Fruit fly (Drosophila melanogaster): Measurements from ENCODE around the gene CG18789.

The CG18789 gene

DNA sequence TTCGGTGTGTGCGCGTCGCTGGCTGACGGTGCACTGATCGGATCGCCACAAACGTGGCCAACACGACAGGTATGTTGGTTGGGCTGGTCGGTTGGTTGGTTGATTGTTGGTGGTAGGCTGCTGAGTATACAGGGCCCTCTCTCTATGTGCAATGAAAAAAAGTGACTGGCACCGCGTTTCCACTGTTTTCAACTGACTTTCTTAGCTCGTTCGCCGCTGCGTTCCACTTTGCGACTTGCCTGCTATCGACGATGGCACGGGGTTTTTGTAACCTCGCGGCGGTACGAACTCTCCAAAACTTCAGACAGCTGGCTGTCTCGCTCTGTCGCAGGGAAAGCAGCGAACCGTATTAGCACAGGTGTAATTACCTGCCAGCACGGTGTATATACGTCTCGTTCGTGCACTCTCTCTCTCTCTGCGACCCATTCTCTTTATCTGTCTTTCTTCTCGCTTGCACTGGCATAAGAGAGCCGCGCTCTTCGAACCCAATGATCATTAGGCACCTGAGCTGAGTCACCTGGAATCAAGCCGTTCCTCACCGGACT, 24.3 kb downstream of the CG18789 start:
- TF ChIP-seq toe (GFP tag; optimal IDR thresholded peaks at IDR 0.05), result no peak
- peak; percentile 66 for TF ChIP-seq tj (GFP tag; optimal IDR thresholded peaks at IDR 0.05)
- TF ChIP-seq cic (GFP tag; optimal IDR thresholded peaks at IDR 0.05), result peak; percentile 8
- TF ChIP-seq bab1 (GFP tag; optimal IDR thresholded peaks at IDR 0.05), result peak; percentile 22
- peak; percentile 11 for TF ChIP-seq CG7101 (tag; optimal IDR thresholded peaks at IDR 0.05)
- no peak for TF ChIP-seq CG5204 (GFP tag; optimal IDR thresholded peaks at IDR 0.05)
- TF ChIP-seq CG33017 (tag; optimal IDR thresholded peaks at IDR 0.05), result peak; percentile 45
- TF ChIP-seq CG11617 (GFP tag; optimal IDR thresholded peaks at IDR 0.05), result peak; percentile 7
- TF ChIP-seq Mnt (GFP tag; optimal IDR thresholded peaks at IDR 0.05), result peak; percentile 64
- TF ChIP-seq pad (GFP tag; optimal IDR thresholded peaks at IDR 0.05), result peak; percentile 75
- TF ChIP-seq ovo (GFP tag; optimal IDR thresholded peaks at IDR 0.05), result peak; percentile 9
- TF ChIP-seq Clk (GFP tag; optimal IDR thresholded peaks at IDR 0.05), result no peak
- peak; percentile 88 for TF ChIP-seq kay (GFP tag; ENCODE audit: borderline replicate concordance)

DNA sequence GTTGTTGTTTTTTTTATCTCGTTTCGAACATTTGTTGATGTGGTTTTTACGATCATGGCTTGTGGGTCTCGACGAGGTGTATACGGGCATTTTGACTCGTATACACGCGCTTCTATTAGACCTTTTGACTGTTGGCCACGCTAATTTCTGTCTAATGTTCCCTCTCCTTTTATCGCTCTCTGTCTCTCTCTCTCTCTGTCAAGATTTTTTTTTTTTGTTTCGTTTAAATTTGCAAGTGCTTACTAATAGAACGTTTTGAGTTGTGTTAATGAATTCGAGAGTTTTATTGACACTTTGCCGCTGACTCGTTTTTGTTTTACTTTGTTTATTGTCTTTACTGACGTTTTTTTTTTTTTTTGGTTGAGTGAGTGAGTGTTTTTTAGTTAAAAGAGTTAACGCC, 24.9 kb downstream of the CG18789 start:
- TF ChIP-seq toe (GFP tag; optimal IDR thresholded peaks at IDR 0.05) (no peak), bab1 (GFP tag; optimal IDR thresholded peaks at IDR 0.05) (no peak), CG7101 (tag; optimal IDR thresholded peaks at IDR 0.05) (no peak), kay (GFP tag; ENCODE audit: borderline replicate concordance) (peak; percentile 94)

DNA sequence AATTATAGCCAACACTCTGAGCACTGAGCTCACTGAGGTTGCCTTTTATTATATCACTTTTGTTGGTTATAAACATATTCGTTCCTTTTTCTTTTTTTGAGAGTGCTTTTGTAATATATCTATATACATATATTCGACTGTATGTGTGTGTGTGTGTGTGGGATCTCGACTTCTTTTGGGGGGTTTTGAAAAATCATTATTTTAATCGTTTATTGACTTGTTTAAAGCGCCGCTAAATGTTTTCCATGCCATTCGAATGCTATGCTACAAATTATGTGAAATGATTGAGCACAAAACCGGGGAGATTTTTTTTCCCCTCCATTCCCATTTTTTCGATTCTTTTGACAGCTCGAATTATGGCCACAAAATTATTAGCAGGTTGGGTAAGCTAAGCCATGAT, 25.8 kb downstream of the CG18789 start:
- TF ChIP-seq tj (GFP tag; optimal IDR thresholded peaks at IDR 0.05), result no peak
- no peak for TF ChIP-seq Clk (GFP tag; optimal IDR thresholded peaks at IDR 0.05)
- no peak for TF ChIP-seq CG11617 (GFP tag; optimal IDR thresholded peaks at IDR 0.05)
- no peak for TF ChIP-seq toe (GFP tag; optimal IDR thresholded peaks at IDR 0.05)
- TF ChIP-seq CG7045 (GFP tag; optimal IDR thresholded peaks at IDR 0.05), result no peak
- no peak for TF ChIP-seq Mnt (GFP tag; optimal IDR thresholded peaks at IDR 0.05)
- no peak for TF ChIP-seq CG33017 (tag; optimal IDR thresholded peaks at IDR 0.05)
- no peak for TF ChIP-seq CG14711 (tag; optimal IDR thresholded peaks at IDR 0.05)
- no peak for TF ChIP-seq cic (GFP tag; optimal IDR thresholded peaks at IDR 0.05)
- no peak for TF ChIP-seq Crg-1 (GFP tag; optimal IDR thresholded peaks at IDR 0.05)
- no peak for TF ChIP-seq CG5204 (GFP tag; optimal IDR thresholded peaks at IDR 0.05)
- no peak for TF ChIP-seq cnc (optimal IDR thresholded peaks at IDR 0.05)
- no peak for TF ChIP-seq bab1 (GFP tag; optimal IDR thresholded peaks at IDR 0.05)

DNA sequence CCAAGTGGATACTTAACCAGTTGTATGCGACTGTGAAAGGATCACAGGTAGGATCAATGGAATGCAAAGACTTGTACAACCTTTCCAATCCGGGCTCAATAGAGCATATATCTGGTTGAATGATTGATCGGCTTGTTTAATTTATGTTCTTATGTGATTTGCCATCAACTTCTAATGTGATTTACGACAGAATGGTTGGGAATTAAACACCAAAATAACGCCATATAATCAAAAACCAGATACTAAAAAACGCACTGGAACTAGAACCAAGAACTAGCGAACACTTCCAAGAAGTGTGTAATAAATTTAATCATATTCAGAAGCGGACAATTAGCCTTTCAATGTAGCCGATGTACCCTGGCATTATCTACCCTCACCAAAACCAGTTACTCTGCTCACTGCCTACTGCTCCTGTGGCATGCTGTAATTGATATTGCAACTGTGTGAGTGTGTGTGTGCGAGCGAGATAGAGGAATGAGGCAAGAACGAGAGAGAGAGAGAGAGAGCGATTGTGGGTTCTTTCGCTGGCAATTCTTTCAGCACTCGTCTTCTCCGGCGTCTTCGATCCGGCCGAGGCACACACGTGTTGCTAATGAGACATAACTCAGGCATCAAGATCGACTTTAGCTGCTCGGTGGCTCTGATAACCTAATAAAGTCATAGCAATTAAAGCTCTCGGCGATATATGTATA, 26.5 kb downstream of the CG18789 start:
- TF ChIP-seq Hr96 (GFP tag; optimal IDR thresholded peaks at IDR 0.05) (no peak), CG14711 (tag; optimal IDR thresholded peaks at IDR 0.05) (no peak), Crg-1 (GFP tag; optimal IDR thresholded peaks at IDR 0.05) (no peak), pad (GFP tag; optimal IDR thresholded peaks at IDR 0.05) (no peak), toe (GFP tag; optimal IDR thresholded peaks at IDR 0.05) (no peak), kay (GFP tag; ENCODE audit: borderline replicate concordance) (no peak)

DNA sequence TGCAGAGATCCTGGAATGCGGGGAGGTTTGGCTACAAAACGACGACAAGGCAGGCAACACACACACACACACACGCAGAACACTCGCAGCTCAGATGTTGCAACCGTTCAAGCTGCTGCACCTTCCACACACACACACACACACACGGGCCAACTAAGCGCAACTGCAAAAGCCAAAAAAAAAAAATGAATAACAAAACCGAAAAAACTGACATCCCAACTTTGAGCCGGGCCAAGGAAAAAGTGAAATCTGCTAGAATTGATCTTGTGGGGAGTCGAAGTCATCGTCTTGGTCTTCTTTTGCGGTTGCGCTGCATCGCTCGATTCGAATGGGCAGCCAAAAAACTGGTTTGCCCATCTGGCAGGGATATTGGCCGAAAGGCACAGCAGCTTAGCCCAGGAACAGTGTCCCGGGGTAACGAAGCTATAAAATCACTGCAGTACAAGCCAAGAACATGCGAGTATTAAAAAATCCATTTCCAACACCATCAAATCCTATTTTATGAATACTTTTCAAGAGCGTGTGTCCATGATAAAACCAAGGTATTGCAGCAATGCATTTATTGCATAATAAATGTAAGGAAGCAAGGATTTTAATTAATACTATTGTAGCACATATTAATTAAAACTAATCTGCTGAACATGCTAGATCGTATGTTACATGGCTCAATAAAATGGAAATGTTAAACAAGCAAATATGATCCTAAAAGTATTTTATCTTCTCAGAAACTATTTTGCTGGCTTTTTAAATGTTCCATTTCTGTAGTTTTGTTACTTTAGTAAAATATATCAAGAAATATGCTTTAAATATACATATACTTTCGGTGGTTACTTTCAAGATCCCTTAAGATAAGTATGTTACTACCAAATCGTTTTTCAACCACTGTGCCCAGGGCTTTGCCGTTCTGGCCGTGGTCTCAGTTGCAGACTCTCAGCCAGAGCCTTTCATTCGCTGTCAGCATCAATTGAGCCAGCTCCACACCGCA, 29.3 kb downstream of the CG18789 start:
- no peak for TF ChIP-seq CG1620 (GFP tag; optimal IDR thresholded peaks at IDR 0.05)
- no peak for TF ChIP-seq Mnt (GFP tag; optimal IDR thresholded peaks at IDR 0.05)
- no peak for TF ChIP-seq Clk (GFP tag; optimal IDR thresholded peaks at IDR 0.05)
- TF ChIP-seq tj (GFP tag; optimal IDR thresholded peaks at IDR 0.05), result no peak
- TF ChIP-seq CG33017 (tag; optimal IDR thresholded peaks at IDR 0.05), result no peak
- TF ChIP-seq CG12768 (GFP tag; optimal IDR thresholded peaks at IDR 0.05), result no peak
- no peak for TF ChIP-seq Crg-1 (GFP tag; optimal IDR thresholded peaks at IDR 0.05)
- TF ChIP-seq pad (GFP tag; optimal IDR thresholded peaks at IDR 0.05), result no peak

DNA sequence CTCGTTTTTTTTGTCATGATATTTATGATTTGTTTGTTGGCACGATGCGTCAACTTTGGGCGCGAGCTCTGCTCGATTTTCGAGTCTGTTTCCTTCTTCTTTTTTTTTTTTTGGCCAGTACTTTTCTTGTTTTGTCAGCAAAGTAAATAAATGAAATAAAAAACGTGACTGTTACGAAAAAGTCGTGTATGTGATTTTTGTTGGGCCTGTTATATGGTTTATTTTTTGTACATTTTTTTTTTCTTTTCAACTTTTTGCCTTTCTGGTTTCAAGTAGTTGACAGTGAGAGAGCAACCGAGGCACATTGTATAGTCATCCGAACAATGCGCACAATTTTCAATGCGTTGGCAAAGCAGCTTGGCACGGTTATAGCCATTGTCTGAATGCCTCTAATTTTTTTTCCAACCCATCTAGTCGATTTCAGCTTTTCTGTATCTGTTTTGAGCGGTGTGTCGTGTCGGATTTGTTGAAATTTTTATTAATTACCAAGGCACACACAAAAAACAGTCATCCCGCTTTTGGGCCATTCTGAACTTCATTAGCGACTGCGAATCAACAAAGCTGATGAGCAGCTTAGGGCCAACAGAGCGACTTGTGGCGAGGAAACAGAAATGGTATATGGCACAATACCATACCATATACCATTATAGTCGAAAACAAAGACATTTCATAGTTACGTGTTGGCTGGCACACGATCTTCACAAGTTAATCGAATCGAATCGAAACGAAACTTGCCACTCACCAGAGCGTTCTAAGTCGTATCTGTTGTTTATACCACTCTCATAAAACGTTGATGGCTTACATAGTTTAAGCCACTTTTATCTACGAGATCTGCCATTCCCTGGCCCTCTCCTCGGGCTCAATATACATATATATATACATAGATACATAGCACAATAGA, 31.6 kb downstream of the CG18789 start:
- TF ChIP-seq tj (GFP tag; optimal IDR thresholded peaks at IDR 0.05) (peak; percentile 82), toe (GFP tag; optimal IDR thresholded peaks at IDR 0.05) (no peak), kay (GFP tag; ENCODE audit: borderline replicate concordance) (peak; percentile 31)
